Worm (Caenorhabditis elegans) whole organism, L4/young adult: ENCODE measurements around the gene clh-2.

Experiments used
- W03F9.2 ChIP-seq: fragments of 150-350 bp; optimal IDR thresholded peaks from 2 replicates; lab custom pipeline; 2014; ENCODE audit warnings: missing biosample characterization, missing genetic modification characterization
- dao-5 ChIP-seq: sonication (generic microtip); optimal IDR thresholded peaks from 2 replicates; lab custom pipeline; 2016; ENCODE audit warnings: missing genotype, missing genetic modification characterization, moderate library complexity, missing compliant biosample characterization
- him-1 ChIP-seq: sonication (generic microtip); optimal IDR thresholded peaks from 2 replicates; lab custom pipeline; 2016; ENCODE audit warnings: missing genotype, missing genetic modification reagents, missing genetic modification characterization, missing compliant biosample characterization

- no peak for TF ChIP-seq W03F9.2 (tag; lab: Kevin White, UChicago)
- TF ChIP-seq him-1 (tag; lab: Kevin White, UChicago): no peak
- TF ChIP-seq dao-5: no peak
Measured at ce11 chrII:11396217-11396616, 44.5 kb downstream of the clh-2 start.
